Fruit fly (Drosophila melanogaster): ENCODE results near the gene CG44098.

CG44098 gene

dm6 chr3R:4813172-4813716 lies 40.2 kb upstream of the CG44098 start (continued):
- TF ChIP-seq CG2875 (GFP tag; optimal IDR thresholded peaks at IDR 0.05) (peak; percentile 80), Tbp (GFP tag; optimal IDR thresholded peaks at IDR 0.05) (no peak), cg (GFP tag; optimal IDR thresholded peaks at IDR 0.05) (no peak), CG3838 (GFP tag; optimal IDR thresholded peaks at IDR 0.05) (no peak), cad (GFP tag; optimal IDR thresholded peaks at IDR 0.05) (no peak), ranshi (GFP tag; IDR thresholded peaks at IDR 0.05) (peak; percentile 54), CG8089 (GFP tag; optimal IDR thresholded peaks at IDR 0.05) (peak; percentile 55), sd (tag; optimal IDR thresholded peaks at IDR 0.05) (peak; percentile 32), CG30020 (tag; optimal IDR thresholded peaks at IDR 0.05) (peak; percentile 96), NK7.1 (GFP tag; optimal IDR thresholded peaks at IDR 0.05) (peak; percentile 5), Sry-β (GFP tag; optimal IDR thresholded peaks at IDR 0.05) (peak; percentile 59), bcd (GFP tag; optimal IDR thresholded peaks at IDR 0.05) (peak; percentile 51), crp (GFP tag; optimal IDR thresholded peaks at IDR 0.05) (peak in 1 of 2 experiments; percentile 11), Nf-YB (GFP tag; optimal IDR thresholded peaks at IDR 0.05) (peak; percentile 68), crol (GFP tag; IDR thresholded peaks at IDR 0.05) (no peak), fd64A (GFP tag; optimal IDR thresholded peaks at IDR 0.05) (peak; percentile 83), TFAM (GFP tag; optimal IDR thresholded peaks at IDR 0.05) (peak; percentile 23), CG17612 (GFP tag; IDR thresholded peaks at IDR 0.05) (no peak), CG42726 (GFP tag; IDR thresholded peaks at IDR 0.05; ENCODE audit: partially characterized antibody) (peak; percentile 71; the same call in 1 of the 2 replicates), tin (GFP tag; optimal IDR thresholded peaks at IDR 0.05) (peak; percentile 42), lbe (GFP tag; optimal IDR thresholded peaks at IDR 0.05) (peak; percentile 45), HLH54F (GFP tag; optimal IDR thresholded peaks at IDR 0.05) (peak; percentile 12), CG17359 (tag; optimal IDR thresholded peaks at IDR 0.05) (peak; percentile 70), CG4820 (GFP tag; optimal IDR thresholded peaks at IDR 0.05) (no peak), fd3F (GFP tag; optimal IDR thresholded peaks at IDR 0.05) (peak; percentile 44), run (tag; optimal IDR thresholded peaks at IDR 0.05) (peak; percentile 44), Asciz (GFP tag; optimal IDR thresholded peaks at IDR 0.05) (peak; percentile 87), odd (GFP tag; optimal IDR thresholded peaks at IDR 0.05) (peak; percentile 81), HHEX (GFP tag; optimal IDR thresholded peaks at IDR 0.05) (peak; percentile 63), HLH4C (GFP tag; IDR thresholded peaks at IDR 0.05; ENCODE audit: partially characterized antibody) (peak; percentile 55), CG30403 (GFP tag; optimal IDR thresholded peaks at IDR 0.05) (peak; percentile 34), CG10267 (tag; optimal IDR thresholded peaks at IDR 0.05) (peak; percentile 48), ERR (GFP tag; optimal IDR thresholded peaks at IDR 0.05) (peak; percentile 36), NC2α (GFP tag; optimal IDR thresholded peaks at IDR 0.05) (no peak), YL-1 (GFP tag; optimal IDR thresholded peaks at IDR 0.05) (peak; percentile 77), sr (GFP tag; IDR thresholded peaks at IDR 0.05) (no peak; the same call in 1 of the 3 replicates), sens (GFP tag) (peak; percentile 89), Kr (GFP tag; optimal IDR thresholded peaks at IDR 0.05) (peak; percentile 23), gem (tag; optimal IDR thresholded peaks at IDR 0.05) (peak; percentile 66), chm (GFP tag; IDR thresholded peaks at IDR 0.05) (peak; percentile 79), CG8478 (optimal IDR thresholded peaks at IDR 0.05) (no peak), Lpt (GFP tag; optimal IDR thresholded peaks at IDR 0.05) (no peak), CG14860 (GFP tag; IDR thresholded peaks at IDR 0.05; ENCODE audit: partially characterized antibody) (peak; percentile 43; the same call in 2 of the 3 replicates), Bteb2 (GFP tag; optimal IDR thresholded peaks at IDR 0.05) (peak; percentile 5), CG18619 (GFP tag; optimal IDR thresholded peaks at IDR 0.05) (peak; percentile 60), gt (GFP tag; IDR thresholded peaks at IDR 0.05) (no peak), CG1603 (tag; optimal IDR thresholded peaks at IDR 0.05) (peak; percentile 79), dysf (GFP tag; IDR thresholded peaks at IDR 0.05) (peak; percentile 63; the same call in 2 of the 3 replicates), CG2120 (GFP tag; optimal IDR thresholded peaks at IDR 0.05) (peak; percentile 68), tap (tag; optimal IDR thresholded peaks at IDR 0.05) (peak; percentile 58), slp2 (GFP tag; optimal IDR thresholded peaks at IDR 0.05) (no peak)
